Worm (Caenorhabditis elegans) whole organism, young adult: Measurements from ENCODE around the gene T04F3.5.

Experiments
- C17E4.6 ChIP-seq: fragments of 200-800 bp; sonication (Bioruptor generic); IDR thresholded peaks from 2 replicates; pipeline ENCODE4 v1.3.6; 2022; ENCODE audit warnings: missing genetic modification reagents, missing genetic modification characterization, missing compliant biosample characterization
- D2030.7 ChIP-seq: fragments of 200-800 bp; sonication (Bioruptor generic); IDR thresholded peaks from 2 replicates; pipeline ENCODE4 v1.3.6; 2022; ENCODE audit warnings: missing genetic modification reagents, missing genetic modification characterization, missing compliant biosample characterization
- F55B11.4 ChIP-seq: sonication (generic microtip); optimal IDR thresholded peaks from 2 replicates; lab custom pipeline; 2016; ENCODE audit warnings: missing compliant biosample characterization, missing genetic modification characterization, borderline replicate concordance; ENCODE audit not compliant: insufficient read depth
- K12H6.12 ChIP-seq: fragments of 200-800 bp; sonication (Bioruptor generic); optimal IDR thresholded peaks from 2 replicates; lab custom pipeline; 2018; ENCODE audit warnings: mild to moderate bottlenecking, missing genetic modification characterization, missing compliant biosample characterization
- Y67H2A.10 ChIP-seq: fragments of 200-800 bp; sonication (Bioruptor generic); conservative IDR thresholded peaks from 2 replicates; pipeline ENCODE4 v1.3.6; 2022; ENCODE audit warnings: missing genetic modification reagents, missing genetic modification characterization, missing compliant biosample characterization
- akir-1 ChIP-seq: fragments of 200-800 bp; sonication (Bioruptor generic); optimal IDR thresholded peaks from 2 replicates; lab custom pipeline; 2018; ENCODE audit warnings: mild to moderate bottlenecking, missing genetic modification characterization, moderate library complexity, missing compliant biosample characterization
- aptf-2 ChIP-seq: fragments of 200-800 bp; sonication (Bioruptor generic); conservative IDR thresholded peaks from 2 replicates; pipeline ENCODE4 v1.3.6; 2022; ENCODE audit warnings: missing genetic modification reagents, missing genetic modification characterization, missing compliant biosample characterization
- attf-5 ChIP-seq: fragments of 200-800 bp; sonication (Bioruptor generic); optimal IDR thresholded peaks from 2 replicates; lab custom pipeline; 2018; ENCODE audit warnings: mild to moderate bottlenecking, missing genetic modification characterization, missing compliant biosample characterization
- bed-1 ChIP-seq: fragments of 200-800 bp; sonication (Bioruptor generic); IDR thresholded peaks from 2 replicates; pipeline ENCODE4 v1.3.6; 2022; ENCODE audit warnings: missing genetic modification reagents, missing genetic modification characterization, missing compliant biosample characterization
- ceh-58 ChIP-seq: fragments of 200-800 bp; sonication (Bioruptor generic); IDR thresholded peaks from 2 replicates; pipeline ENCODE4 v1.3.6; 2022; ENCODE audit warnings: missing genetic modification characterization, missing compliant biosample characterization
- dpff-1 ChIP-seq: sonication (generic microtip); optimal IDR thresholded peaks from 2 replicates; lab custom pipeline; 2017; ENCODE audit warnings: mild to moderate bottlenecking, missing genetic modification characterization, missing compliant biosample characterization
- dpl-1 ChIP-seq: fragments of 150-350 bp; optimal IDR thresholded peaks from 2 replicates; lab custom pipeline; 2014; ENCODE audit warnings: missing biosample characterization, missing genetic modification reagents, missing genetic modification characterization
- efl-1 ChIP-seq: fragments of 150-350 bp; optimal IDR thresholded peaks from 2 replicates; lab custom pipeline; 2014; ENCODE audit warnings: missing biosample characterization, missing genetic modification reagents, missing genetic modification characterization
- egl-44 ChIP-seq: fragments of 200-800 bp; sonication (Bioruptor generic); IDR thresholded peaks from 2 replicates; pipeline ENCODE4 v1.3.6; 2022; ENCODE audit warnings: missing genetic modification reagents, missing genetic modification characterization, missing compliant biosample characterization
- ekl-4 ChIP-seq: fragments of 200-800 bp; sonication (Bioruptor generic); IDR thresholded peaks from 2 replicates; pipeline ENCODE4 v1.3.6; 2022; ENCODE audit warnings: missing genetic modification reagents, missing genetic modification characterization, missing compliant biosample characterization
- fkh-3 ChIP-seq: sonication (generic microtip); optimal IDR thresholded peaks from 2 replicates; lab custom pipeline; 2016; ENCODE audit warnings: mild to moderate bottlenecking, missing genetic modification characterization, missing compliant biosample characterization
- him-1 ChIP-seq: sonication (generic microtip); optimal IDR thresholded peaks from 2 replicates; lab custom pipeline; 2016; ENCODE audit warnings: missing genotype, missing genetic modification reagents, missing genetic modification characterization, missing compliant biosample characterization
- hmg-20 ChIP-seq: fragments of 200-800 bp; sonication (Bioruptor generic); IDR thresholded peaks from 2 replicates; pipeline ENCODE4 v1.3.6; 2022; ENCODE audit warnings: missing genetic modification reagents, missing genetic modification characterization, missing compliant biosample characterization
- lin-26 ChIP-seq: fragments of 200-800 bp; sonication (Bioruptor generic); IDR thresholded peaks from 2 replicates; pipeline ENCODE4 v1.3.6; 2022; ENCODE audit warnings: missing genetic modification reagents, missing genetic modification characterization, missing compliant biosample characterization
- lin-35 ChIP-seq, 3 experiments: fragments of 150-350 bp in 2 of 3; sonication (generic microtip) in 1 of 3; optimal IDR thresholded peaks; 2 replicates each; lab custom pipeline; 2014 to 2018; ENCODE audit warnings: missing biosample characterization in 3 of 3, missing genetic modification characterization in 3 of 3, missing genetic modification reagents in 3 of 3
- lin-54 ChIP-seq: fragments of 200-800 bp; sonication (Bioruptor generic); optimal IDR thresholded peaks from 2 replicates; lab custom pipeline; 2018; ENCODE audit warnings: mild to moderate bottlenecking, missing genetic modification characterization, missing compliant biosample characterization
- lsl-1 ChIP-seq: fragments of 200-800 bp; sonication (Bioruptor generic); optimal IDR thresholded peaks from 2 replicates; lab custom pipeline; 2018; ENCODE audit warnings: mild to moderate bottlenecking, missing genetic modification characterization, moderate library complexity, missing compliant biosample characterization
- madf-3 ChIP-seq: fragments of 200-800 bp; sonication (Bioruptor generic); IDR thresholded peaks from 2 replicates; pipeline ENCODE4 v1.3.6; 2022; ENCODE audit warnings: missing genetic modification reagents, missing genetic modification characterization, missing compliant biosample characterization
- madf-6 ChIP-seq: fragments of 200-800 bp; sonication (Bioruptor generic); IDR thresholded peaks from 2 replicates; pipeline ENCODE4 v1.3.6; 2022; ENCODE audit warnings: missing genetic modification reagents, missing genetic modification characterization, missing compliant biosample characterization
- madf-8 ChIP-seq: fragments of 200-800 bp; sonication (Bioruptor generic); conservative IDR thresholded peaks from 2 replicates; pipeline ENCODE4 v1.3.6; 2022; ENCODE audit warnings: missing genetic modification reagents, missing genetic modification characterization, missing compliant biosample characterization
- mcd-1 ChIP-seq: fragments of 200-800 bp; sonication (Bioruptor generic); IDR thresholded peaks from 2 replicates; pipeline ENCODE4 v1.3.6; 2022; ENCODE audit warnings: missing genetic modification reagents, missing genetic modification characterization, missing compliant biosample characterization
- mel-28 ChIP-seq: sonication (generic microtip); optimal IDR thresholded peaks from 2 replicates; lab custom pipeline; 2016; ENCODE audit warnings: borderline replicate concordance, mild to moderate bottlenecking, missing genetic modification characterization, missing compliant biosample characterization
- mes-4 ChIP-seq: sonication (generic microtip); optimal IDR thresholded peaks from 2 replicates; lab custom pipeline; 2016; ENCODE audit warnings: missing genotype, missing genetic modification characterization, missing compliant biosample characterization
- snpc-3.4 ChIP-seq: sonication (generic microtip); optimal IDR thresholded peaks from 2 replicates; lab custom pipeline; 2017; ENCODE audit warnings: missing genetic modification characterization, mild to moderate bottlenecking, missing compliant biosample characterization, antibody characterized with exemption, moderate library complexity, missing genotype, missing genetic modification reagents
- sptf-2 ChIP-seq: fragments of 200-800 bp; sonication (Bioruptor generic); optimal IDR thresholded peaks from 2 replicates; lab custom pipeline; 2018; ENCODE audit warnings: mild to moderate bottlenecking, missing genetic modification characterization, missing compliant biosample characterization
- tlf-1 ChIP-seq: fragments of 200-800 bp; sonication (Bioruptor generic); optimal IDR thresholded peaks from 2 replicates; lab custom pipeline; 2018; ENCODE audit warnings: mild to moderate bottlenecking, missing genetic modification characterization, missing compliant biosample characterization
- unc-62 ChIP-seq: fragments of 150-350 bp; optimal IDR thresholded peaks from 2 replicates; lab custom pipeline; 2014; ENCODE audit warnings: missing biosample characterization, missing genetic modification reagents, missing genetic modification characterization
- ztf-22 ChIP-seq: fragments of 200-800 bp; sonication (Bioruptor generic); optimal IDR thresholded peaks from 2 replicates; lab custom pipeline; 2018; ENCODE audit warnings: mild to moderate bottlenecking, missing genetic modification characterization, moderate library complexity, missing compliant biosample characterization

The T04F3.5 gene

ce11 chrV:11725971-11726370, 34.5 kb upstream of the T04F3.5 start, which contains the start of gene daf-11:
TSS of gene daf-11 (minus strand) at chrV:11726071.
- TF ChIP-seq mes-4 (tag; lab: Kevin White, UChicago) (no peak), him-1 (tag; lab: Kevin White, UChicago) (no peak), lin-35 (GFP tag; optimal IDR thresholded peaks at IDR 0.05; lab: Kevin White, UChicago) (no peak), bed-1 (GFP tag; lab: Robert Waterston, UW) (no peak), unc-62 (GFP tag; lab: Kevin White, UChicago) (no peak), mcd-1 (GFP tag; lab: Robert Waterston, UW) (no peak), sptf-2 (GFP tag; lab: Kevin White, UChicago) (no peak)

- TF ChIP-seq Y67H2A.10, result no peak
Observed at ce11 chrV:11730060-11730459, 30.4 kb upstream of the T04F3.5 start, which contains the start of gene rhr-2. TSS of gene rhr-2 (minus strand) at chrV:11730160.

- TF ChIP-seq dpff-1 (tag; lab: Kevin White, UChicago) (no peak), K12H6.12 (tag; lab: Kevin White, UChicago) (no peak), C17E4.6 (GFP tag; lab: Robert Waterston, UW) (no peak), tlf-1 (GFP tag; lab: Kevin White, UChicago) (no peak), ceh-58 (GFP tag; lab: Robert Waterston, UW) (no peak), akir-1 (GFP tag; lab: Kevin White, UChicago) (no peak), madf-8 (GFP tag; lab: Robert Waterston, UW) (no peak), lin-26 (GFP tag; lab: Robert Waterston, UW) (no peak), ekl-4 (no peak)
Observed at ce11 chrV:11732049-11732448, 28.4 kb upstream of the T04F3.5 start.

ce11 chrV:11733460-11733859, 27.0 kb upstream of the T04F3.5 start, which contains the start of gene npp-22:
TSS of gene npp-22 (minus strand) at chrV:11733472.
- 0 out of 2 replicates have a peak, but pooled peaks have one; percentile 22 for TF ChIP-seq D2030.7
- peak; percentile 89 for TF ChIP-seq mcd-1 (GFP tag; lab: Robert Waterston, UW)
- TF ChIP-seq efl-1 (GFP tag; lab: Kevin White, UChicago), result peak; percentile 89
- 0 out of 2 replicates have a peak, but pooled peaks have one; percentile 47 for TF ChIP-seq madf-3 (GFP tag; lab: Robert Waterston, UW)
- TF ChIP-seq lin-35 (GFP tag; optimal IDR thresholded peaks at IDR 0.05; lab: Kevin White, UChicago), result peak in 1 of 3 experiments; percentile 61
- TF ChIP-seq F55B11.4 (tag; lab: Kevin White, UChicago), result no peak
- TF ChIP-seq egl-44 (GFP tag; lab: Robert Waterston, UW), result no peak
- TF ChIP-seq ztf-22, result no peak
- no peak for TF ChIP-seq mel-28 (tag; lab: Kevin White, UChicago)
- TF ChIP-seq dpl-1 (GFP tag; lab: Kevin White, UChicago), result peak; percentile 85
- TF ChIP-seq lsl-1 (GFP tag; lab: Kevin White, UChicago), result peak; percentile 40
- peak; percentile 74; the same call in 1 of the 2 replicates for TF ChIP-seq madf-6
- TF ChIP-seq lin-54, result peak; percentile 90
- TF ChIP-seq snpc-3.4, result peak; percentile 14
- 0 out of 2 replicates have a peak, but pooled peaks have one; percentile 46 for TF ChIP-seq aptf-2 (GFP tag; lab: Robert Waterston, UW)
- no peak for TF ChIP-seq fkh-3 (tag; lab: Kevin White, UChicago)

- TF ChIP-seq dpff-1 (tag; lab: Kevin White, UChicago) (no peak), hmg-20 (no peak), attf-5 (GFP tag; lab: Kevin White, UChicago) (no peak), madf-8 (GFP tag; lab: Robert Waterston, UW) (no peak), ztf-22 (no peak)
Observed at ce11 chrV:11736896-11737295, 23.6 kb upstream of the T04F3.5 start, which contains the start of gene spe-42. TSS of gene spe-42 (minus strand) at chrV:11736996.
